Fruit fly (Drosophila melanogaster) whole organism, wandering third instar larva: ENCODE data around the gene Lsp1alpha.

Source experiments
- Abd-B ChIP-seq: fragments of >200 bp; optimal IDR thresholded peaks from 2 replicates; lab custom pipeline; 2017; ENCODE audit warnings: missing biosample characterization, missing genetic modification characterization
- CG32264 ChIP-seq: fragments of 200-800 bp; sonication (Bioruptor generic); optimal IDR thresholded peaks from 2 replicates; lab custom pipeline; 2016; ENCODE audit warnings: missing biosample characterization, missing genetic modification characterization
- CG9705 ChIP-seq: fragments of 200-800 bp; sonication (Bioruptor generic); optimal IDR thresholded peaks from 2 replicates; lab custom pipeline; 2018; ENCODE audit warnings: missing biosample characterization, mild to moderate bottlenecking, missing genetic modification characterization
- CrebA ChIP-seq: fragments of 200-800 bp; sonication (Bioruptor generic); optimal IDR thresholded peaks from 2 replicates; lab custom pipeline; 2016; ENCODE audit warnings: missing biosample characterization, mild to moderate bottlenecking, missing genetic modification characterization, borderline replicate concordance
- Dfd ChIP-seq: fragments of >200 bp; optimal IDR thresholded peaks from 2 replicates; lab custom pipeline; 2017; ENCODE audit warnings: missing biosample characterization, missing genetic modification characterization
- Dif ChIP-seq: fragments of 200-275, 200-300 bp; sonication (Bioruptor generic); optimal IDR thresholded peaks from 2 replicates; lab custom pipeline; 2018; ENCODE audit warnings: missing biosample characterization, missing genetic modification characterization; ENCODE audit not compliant: partially characterized antibody
- GATAd ChIP-seq: sonication (Bioruptor generic); optimal IDR thresholded peaks from 2 replicates; lab custom pipeline; 2016; ENCODE audit warnings: missing biosample characterization, missing genetic modification characterization
- HLH106 ChIP-seq: fragments of 200-800 bp; optimal IDR thresholded peaks from 3 replicates; lab custom pipeline; 2019; ENCODE audit warnings: missing biosample characterization, mild to moderate bottlenecking, missing genetic modification characterization, moderate library complexity
- Hnf4 ChIP-seq: fragments of 200-800 bp; sonication (Bioruptor generic); optimal IDR thresholded peaks from 2 replicates; lab custom pipeline; 2016; ENCODE audit warnings: missing biosample characterization, mild to moderate bottlenecking, missing genetic modification characterization
- Hr78 ChIP-seq: fragments of >200 bp; optimal IDR thresholded peaks from 2 replicates; lab custom pipeline; 2017; ENCODE audit warnings: missing biosample characterization, missing genetic modification characterization
- Hr83 ChIP-seq: fragments of 200-300 bp; sonication (Bioruptor generic); optimal IDR thresholded peaks from 2 replicates; lab custom pipeline; 2016; ENCODE audit warnings: missing biosample characterization, mild to moderate bottlenecking, missing genetic modification characterization, moderate library complexity; ENCODE audit not compliant: poor library complexity, severe bottlenecking
- Jra ChIP-seq: sonication (Bioruptor generic); optimal IDR thresholded peaks from 2 replicates; lab custom pipeline; 2016; ENCODE audit warnings: missing biosample characterization, missing genetic modification characterization
- Mio ChIP-seq: sonication (Bioruptor generic); optimal IDR thresholded peaks from 2 replicates; lab custom pipeline; 2016; ENCODE audit warnings: missing biosample characterization, missing genetic modification characterization
- Myc ChIP-seq: fragments of >200 bp; optimal IDR thresholded peaks from 2 replicates; lab custom pipeline; 2017
- N ChIP-seq: fragments of >200 bp; optimal IDR thresholded peaks from 2 replicates; lab custom pipeline; 2018; ENCODE audit warnings: missing biosample characterization, missing external identifiers, missing genetic modification characterization
- OdsH ChIP-seq: fragments of 200-800 bp; sonication (Bioruptor generic); optimal IDR thresholded peaks from 2 replicates; lab custom pipeline; 2016; ENCODE audit warnings: missing biosample characterization, mild to moderate bottlenecking, missing genetic modification characterization
- Rel ChIP-seq, 2 experiments: fragments of 200-800 bp; sonication (Bioruptor generic) in 1 of 2; optimal IDR thresholded peaks; 2 replicates in 1 of 2; 3 replicates in 1 of 2; lab custom pipeline; 2016 to 2019; ENCODE audit warnings: mild to moderate bottlenecking in 2 of 2, missing biosample characterization in 2 of 2, missing genetic modification characterization in 2 of 2, moderate library complexity in 1 of 2
- Sp1 ChIP-seq: fragments of 200-800 bp; sonication (Bioruptor generic); optimal IDR thresholded peaks from 3 replicates; lab custom pipeline; 2019; ENCODE audit warnings: missing biosample characterization, mild to moderate bottlenecking, missing genetic modification characterization, moderate library complexity
- Vsx2 ChIP-seq: fragments of 200-300, 225-300 bp; sonication (Bioruptor generic); optimal IDR thresholded peaks from 2 replicates; lab custom pipeline; 2018; ENCODE audit warnings: missing biosample characterization, missing genetic modification characterization; ENCODE audit not compliant: partially characterized antibody
- br ChIP-seq: fragments of 200-800 bp; sonication (Bioruptor generic); optimal IDR thresholded peaks from 2 replicates; lab custom pipeline; 2016; ENCODE audit warnings: missing biosample characterization, missing genetic modification characterization
- brk ChIP-seq: fragments of 200-800 bp; sonication (Bioruptor generic); optimal IDR thresholded peaks from 2 replicates; lab custom pipeline; 2016; ENCODE audit warnings: missing biosample characterization, mild to moderate bottlenecking, missing genetic modification characterization
- dl ChIP-seq, 2 experiments: fragments of 175-275, 200-275 bp in 1 of 2; fragments of 200-275 bp in 1 of 2; sonication (Bioruptor generic); optimal IDR thresholded peaks; lab custom pipeline; 2018; ENCODE audit warnings: mild to moderate bottlenecking in 2 of 2, missing biosample characterization in 2 of 2, missing genetic modification characterization in 2 of 2, moderate library complexity in 2 of 2; ENCODE audit not compliant: partially characterized antibody in 2 of 2, insufficient read depth in 1 of 2
- dmrt93B ChIP-seq: fragments of 200-800 bp; sonication (Bioruptor generic); optimal IDR thresholded peaks from 2 replicates; lab custom pipeline; 2018; ENCODE audit warnings: missing biosample characterization, mild to moderate bottlenecking, missing genetic modification characterization
- dsf ChIP-seq: sonication (Bioruptor generic); optimal IDR thresholded peaks from 2 replicates; lab custom pipeline; 2016; ENCODE audit warnings: missing biosample characterization, missing genetic modification characterization, borderline replicate concordance
- ey ChIP-seq: fragments of 200-800 bp; sonication (Bioruptor generic); optimal IDR thresholded peaks from 2 replicates; lab custom pipeline; 2016; ENCODE audit warnings: missing biosample characterization, missing genetic modification characterization
- foxo ChIP-seq, 2 experiments: fragments of 200-800 bp; sonication (Bioruptor generic); optimal IDR thresholded peaks; 2 replicates in 1 of 2; 3 replicates in 1 of 2; lab custom pipeline; 2016 to 2017; ENCODE audit warnings: missing biosample characterization in 2 of 2, missing genetic modification characterization in 2 of 2
- fru ChIP-seq: fragments of 200-800 bp; sonication (Bioruptor generic); optimal IDR thresholded peaks from 3 replicates; lab custom pipeline; 2016; ENCODE audit warnings: missing biosample characterization, mild to moderate bottlenecking, missing genetic modification characterization
- h ChIP-seq: fragments of 200-800 bp; sonication (Bioruptor generic); optimal IDR thresholded peaks from 3 replicates; lab custom pipeline; 2016; ENCODE audit warnings: missing biosample characterization, mild to moderate bottlenecking, missing genetic modification characterization
- jim ChIP-seq: fragments of 175-275, 200-325 bp; sonication (Bioruptor generic); optimal IDR thresholded peaks from 2 replicates; lab custom pipeline; 2016; ENCODE audit warnings: missing biosample characterization, mild to moderate bottlenecking, missing genetic modification characterization
- lola ChIP-seq: fragments of >200 bp; optimal IDR thresholded peaks from 2 replicates; lab custom pipeline; 2017; ENCODE audit warnings: missing biosample characterization, missing genetic modification characterization
- pan ChIP-seq: fragments of >200 bp; optimal IDR thresholded peaks from 2 replicates; lab custom pipeline; 2017
- psq ChIP-seq: fragments of 200-800 bp; sonication (Bioruptor generic); optimal IDR thresholded peaks from 3 replicates; lab custom pipeline; 2017; ENCODE audit warnings: missing biosample characterization, mild to moderate bottlenecking, missing genetic modification characterization, moderate library complexity
- rgr ChIP-seq: fragments of 200-800 bp; sonication (Bioruptor generic); optimal IDR thresholded peaks from 3 replicates; lab custom pipeline; 2016; ENCODE audit warnings: missing biosample characterization, mild to moderate bottlenecking, missing genetic modification characterization
- sage ChIP-seq: fragments of 200-800 bp; sonication (Bioruptor generic); optimal IDR thresholded peaks from 2 replicates; lab custom pipeline; 2016; ENCODE audit warnings: missing biosample characterization, mild to moderate bottlenecking, missing genetic modification characterization
- sv ChIP-seq: fragments of 200-800 bp; sonication (Bioruptor generic); optimal IDR thresholded peaks from 3 replicates; lab custom pipeline; 2016; ENCODE audit warnings: missing biosample characterization, missing genetic modification characterization
- tai ChIP-seq: sonication (Bioruptor generic); optimal IDR thresholded peaks from 2 replicates; lab custom pipeline; 2016; ENCODE audit warnings: missing biosample characterization, missing genetic modification characterization
- usp ChIP-seq: fragments of >200 bp; optimal IDR thresholded peaks from 2 replicates; lab custom pipeline; 2017; ENCODE audit warnings: missing biosample characterization, missing genetic modification characterization
- woc ChIP-seq: sonication (Bioruptor generic); optimal IDR thresholded peaks from 2 replicates; lab custom pipeline; 2016; ENCODE audit warnings: missing biosample characterization, mild to moderate bottlenecking, missing genetic modification characterization

The Lsp1alpha gene

DNA sequence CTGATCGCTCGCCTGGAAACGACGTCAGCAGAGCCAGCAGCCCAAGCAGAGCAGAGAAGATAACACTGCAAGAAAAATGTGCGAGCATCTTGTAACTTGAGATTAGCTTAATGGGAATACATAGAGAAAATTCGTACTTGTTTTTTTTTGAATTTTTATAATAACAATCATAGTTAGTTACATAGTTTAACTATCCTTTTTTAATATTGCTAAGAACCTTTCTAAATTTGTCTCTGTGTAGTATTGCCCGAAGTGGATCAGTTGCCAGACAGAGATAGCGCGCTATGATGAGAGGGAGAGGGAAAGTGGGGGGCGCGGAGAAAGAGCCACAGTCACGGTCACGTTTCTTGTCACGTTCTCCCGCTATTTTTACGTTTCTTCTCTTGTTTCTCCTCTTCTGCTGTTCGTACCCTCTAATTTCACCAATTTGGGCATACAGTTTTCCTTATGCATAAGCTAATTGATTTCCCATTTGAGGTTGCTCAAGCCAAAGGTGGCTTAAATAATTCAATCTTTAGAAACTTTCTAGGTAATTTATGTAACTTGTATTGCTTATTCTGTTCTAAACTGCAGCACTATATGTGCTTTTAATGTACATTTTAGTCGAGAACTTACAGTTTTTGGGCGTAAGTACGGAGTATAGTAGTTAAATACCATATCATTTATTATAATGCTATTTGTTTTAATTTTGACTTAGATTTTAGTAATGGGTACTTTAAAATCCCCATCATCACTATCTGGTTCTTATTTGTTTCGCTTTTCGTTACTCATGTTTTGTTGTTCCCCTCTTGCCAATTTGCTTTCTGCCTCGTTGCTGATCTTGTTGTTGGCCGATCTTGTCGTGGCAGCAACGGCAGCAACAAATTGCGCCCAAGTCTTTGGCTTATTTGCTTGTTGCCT lies 20.9 kb downstream of the Lsp1alpha start:
- TF ChIP-seq sage (GFP tag; lab: Kevin White, UChicago): peak; percentile 88
- TF ChIP-seq usp (GFP tag; lab: Kevin White, UChicago): no peak
- TF ChIP-seq CG9705 (GFP tag; lab: Kevin White, UChicago): peak; percentile 84
- peak; percentile 19 to 94 for TF ChIP-seq foxo (GFP tag; optimal IDR thresholded peaks at IDR 0.05; lab: Kevin White, UChicago)
- TF ChIP-seq dmrt93B (GFP tag; lab: Kevin White, UChicago): peak; percentile 87
- TF ChIP-seq Hr83: no peak
- peak; percentile 46 for TF ChIP-seq Mio (GFP tag; lab: Kevin White, UChicago)
- TF ChIP-seq sv: peak; percentile 67
- peak; percentile 83 for TF ChIP-seq tai (GFP tag; lab: Kevin White, UChicago)
- TF ChIP-seq pan: peak; percentile 31
- peak; percentile 93 for TF ChIP-seq rgr (GFP tag; lab: Kevin White, UChicago)
- TF ChIP-seq HLH106 (tag; lab: Kevin White, UChicago): peak; percentile 86
- peak; percentile 35 for TF ChIP-seq CrebA (GFP tag; lab: Kevin White, UChicago)
- TF ChIP-seq psq: peak; percentile 92
- TF ChIP-seq Sp1 (GFP tag; lab: Kevin White, UChicago): peak; percentile 91
- TF ChIP-seq ey: peak; percentile 96
- TF ChIP-seq Dif (GFP tag; lab: Kevin White, UChicago): no peak
- peak; percentile 91 for TF ChIP-seq brk (GFP tag; lab: Kevin White, UChicago)
- TF ChIP-seq Hr78: no peak
- TF ChIP-seq Jra (GFP tag; lab: Kevin White, UChicago): peak; percentile 87
- TF ChIP-seq CG32264: peak; percentile 79
- no peak for TF ChIP-seq lola (GFP tag; lab: Kevin White, UChicago)
- peak; percentile 3 for TF ChIP-seq Rel (GFP tag; optimal IDR thresholded peaks at IDR 0.05; lab: Kevin White, UChicago)
- TF ChIP-seq Rel (tag; optimal IDR thresholded peaks at IDR 0.05; lab: Kevin White, UChicago): peak; percentile 58
- TF ChIP-seq dl (GFP tag; optimal IDR thresholded peaks at IDR 0.05; lab: Kevin White, UChicago; ENCODE audit: insufficient read depth in 1 of 2, partially characterized antibody in 2 of 2): no peak
- peak; percentile 92 for TF ChIP-seq OdsH
- TF ChIP-seq fru (GFP tag; lab: Kevin White, UChicago): peak; percentile 95
- peak; percentile 58 for TF ChIP-seq dsf (GFP tag; lab: Kevin White, UChicago)
- TF ChIP-seq br: peak; percentile 94
- TF ChIP-seq h (GFP tag; lab: Kevin White, UChicago): peak; percentile 96
- TF ChIP-seq Vsx2: no peak
- TF ChIP-seq GATAd (GFP tag; lab: Kevin White, UChicago): peak; percentile 62
- TF ChIP-seq Hnf4 (GFP tag; lab: Kevin White, UChicago): peak; percentile 95
- peak; percentile 84 for TF ChIP-seq woc (GFP tag; lab: Kevin White, UChicago)

DNA sequence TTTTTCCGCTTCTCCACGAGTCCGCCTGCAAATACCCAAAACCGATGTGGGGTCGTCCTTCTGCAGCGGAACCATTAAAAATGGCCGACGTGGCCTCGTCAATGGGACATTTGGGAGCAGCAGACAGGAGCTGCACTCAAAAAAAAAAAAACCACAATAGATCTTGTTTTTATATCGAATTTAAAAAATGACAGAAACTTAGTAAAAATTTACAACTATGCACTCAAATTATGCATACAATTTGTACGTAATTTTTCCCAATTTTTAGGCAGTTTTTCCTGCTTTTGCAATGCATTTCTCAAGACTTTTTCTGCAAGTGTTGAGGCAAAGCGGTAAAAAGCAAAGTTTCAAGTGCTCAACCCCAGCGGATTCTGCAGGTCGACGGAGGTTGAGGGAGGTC lies 43.5 kb downstream of the Lsp1alpha start:
- no peak for TF ChIP-seq lola (GFP tag; lab: Kevin White, UChicago)
- peak; percentile 32 for TF ChIP-seq HLH106 (tag; lab: Kevin White, UChicago)
- peak; percentile 10 for TF ChIP-seq rgr (GFP tag; lab: Kevin White, UChicago)
- no peak for TF ChIP-seq tai (GFP tag; lab: Kevin White, UChicago)
- no peak for TF ChIP-seq OdsH
- peak; percentile 6 for TF ChIP-seq psq
- no peak for TF ChIP-seq pan
- TF ChIP-seq Myc (lab: Kevin White, UChicago): no peak
- no peak for TF ChIP-seq Dfd (GFP tag; lab: Kevin White, UChicago)
- TF ChIP-seq Rel (GFP tag; optimal IDR thresholded peaks at IDR 0.05; lab: Kevin White, UChicago): no peak
- no peak for TF ChIP-seq Rel (tag; optimal IDR thresholded peaks at IDR 0.05; lab: Kevin White, UChicago)
- TF ChIP-seq br: peak; percentile 26
- TF ChIP-seq Vsx2: no peak
- TF ChIP-seq GATAd (GFP tag; lab: Kevin White, UChicago): no peak
- peak; percentile 46 for TF ChIP-seq Sp1 (GFP tag; lab: Kevin White, UChicago)
- no peak for TF ChIP-seq Jra (GFP tag; lab: Kevin White, UChicago)
- TF ChIP-seq Dif (GFP tag; lab: Kevin White, UChicago): no peak
- no peak for TF ChIP-seq CG9705 (GFP tag; lab: Kevin White, UChicago)
- TF ChIP-seq CrebA (GFP tag; lab: Kevin White, UChicago): no peak
- peak in 1 of 2 experiments; percentile 39 for TF ChIP-seq foxo (GFP tag; optimal IDR thresholded peaks at IDR 0.05; lab: Kevin White, UChicago)
- no peak for TF ChIP-seq dl (GFP tag; optimal IDR thresholded peaks at IDR 0.05; lab: Kevin White, UChicago; ENCODE audit: insufficient read depth in 1 of 2, partially characterized antibody in 2 of 2)
- TF ChIP-seq usp (GFP tag; lab: Kevin White, UChicago): no peak
- no peak for TF ChIP-seq Abd-B (GFP tag; lab: Kevin White, UChicago)
- TF ChIP-seq Hr78: no peak
- no peak for TF ChIP-seq N (GFP tag; lab: Kevin White, UChicago)
- TF ChIP-seq woc (GFP tag; lab: Kevin White, UChicago): no peak
- TF ChIP-seq dsf (GFP tag; lab: Kevin White, UChicago): no peak
- no peak for TF ChIP-seq Mio (GFP tag; lab: Kevin White, UChicago)
- no peak for TF ChIP-seq Hr83
- TF ChIP-seq ey: peak; percentile 36
- TF ChIP-seq CG32264: no peak
- peak; percentile 23 for TF ChIP-seq h (GFP tag; lab: Kevin White, UChicago)
- no peak for TF ChIP-seq jim
- TF ChIP-seq sv: no peak
- no peak for TF ChIP-seq sage (GFP tag; lab: Kevin White, UChicago)
- peak; percentile 1 for TF ChIP-seq dmrt93B (GFP tag; lab: Kevin White, UChicago)
- peak; percentile 51 for TF ChIP-seq fru (GFP tag; lab: Kevin White, UChicago)
- no peak for TF ChIP-seq brk (GFP tag; lab: Kevin White, UChicago)
- TF ChIP-seq Hnf4 (GFP tag; lab: Kevin White, UChicago): no peak
